Fruit fly (Drosophila melanogaster): ENCODE measurements around the gene Cyp4ac1.

Cyp4ac1 gene

DNA sequence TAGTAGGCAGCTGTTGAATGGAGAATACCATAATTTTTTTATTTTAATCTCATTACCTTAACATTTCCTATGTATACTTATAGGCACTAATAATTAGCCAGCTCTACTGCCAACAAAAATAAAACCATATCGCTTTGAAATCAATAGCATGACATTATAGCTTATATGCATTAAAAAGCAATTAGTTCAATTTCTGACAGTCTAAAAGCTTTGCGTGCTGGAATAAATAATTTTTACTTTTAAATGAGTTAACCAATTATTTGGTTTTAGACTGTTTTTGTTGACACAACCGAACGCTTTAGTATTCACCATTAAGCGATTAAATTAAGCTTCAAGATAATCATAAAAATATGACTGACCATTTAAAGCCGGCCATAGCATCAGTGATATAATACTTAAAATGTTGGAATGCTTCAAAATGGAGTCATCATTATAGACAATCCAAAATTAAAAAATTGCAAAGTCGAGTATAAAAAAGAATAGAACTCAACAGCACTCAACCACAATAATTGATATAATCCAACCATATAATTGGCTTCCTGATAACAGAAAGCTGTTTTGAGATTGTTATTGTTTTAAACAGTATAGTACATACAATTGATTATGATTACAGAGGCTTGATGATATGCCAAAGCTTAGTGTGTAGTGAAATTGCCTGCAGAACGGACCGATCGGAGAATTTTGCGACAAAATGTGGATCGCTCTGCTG lies at the start of gene Cyp4ac1:
Cyp4ac1 (plus strand) TSS at position 659 of the 709 bp plus-strand sequence.
- TF ChIP-seq CTCF (optimal IDR thresholded peaks at IDR 0.05) (no peak), CG8478 (optimal IDR thresholded peaks at IDR 0.05) (no peak)

DNA sequence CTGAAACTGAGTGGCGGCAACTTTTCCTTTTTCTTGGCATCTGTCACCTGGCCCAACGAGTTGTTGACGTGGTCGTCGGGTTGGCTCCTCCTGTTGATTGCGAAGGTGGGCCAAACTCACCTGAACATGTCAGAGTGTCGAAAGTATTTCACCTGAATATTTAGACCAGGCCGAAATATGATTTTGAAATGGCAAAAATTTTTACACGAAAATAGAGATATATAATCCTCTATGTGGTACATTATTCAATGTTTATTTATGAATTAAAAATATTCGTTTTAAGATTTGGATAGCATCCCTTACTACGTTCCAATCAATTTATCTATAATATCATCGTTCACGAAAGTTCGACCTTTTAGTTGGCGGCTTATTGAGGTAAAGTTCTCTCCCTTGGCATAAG lies 48.8 kb upstream of the Cyp4ac1 start, which contains the start of gene CG7742:
CG7742 (minus strand) TSS at position 101 of the 400 bp plus-strand sequence.
- TF ChIP-seq CG8478 (optimal IDR thresholded peaks at IDR 0.05) (no peak), CTCF (optimal IDR thresholded peaks at IDR 0.05) (no peak)

DNA sequence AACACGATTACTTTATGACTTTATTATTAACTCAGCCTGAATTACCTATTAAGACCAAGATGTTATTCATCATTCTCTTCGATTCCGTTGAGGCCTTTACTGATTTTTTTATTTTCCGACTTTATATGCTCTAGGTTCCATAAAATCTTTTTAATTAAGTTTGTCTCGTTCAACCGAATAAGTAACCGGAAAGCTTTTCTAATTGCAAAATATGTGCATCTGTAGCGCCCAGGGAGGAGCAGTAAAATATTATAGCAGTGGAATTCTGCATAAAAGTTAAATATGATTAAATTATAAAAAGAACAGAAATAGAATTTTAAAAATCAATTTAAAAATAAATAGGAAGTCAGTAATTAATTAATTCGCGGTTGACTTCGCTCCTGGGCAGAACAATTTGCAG lies 47.4 kb upstream of the Cyp4ac1 start, which contains the start of the genes CG14034 and TpnC25D:
CG14034 (minus strand) TSS at position 101 of the 400 bp plus-strand sequence.
TpnC25D (plus strand) TSS at position 260 of the 400 bp plus-strand sequence.
- no peak for TF ChIP-seq CTCF (optimal IDR thresholded peaks at IDR 0.05)
- no peak for TF ChIP-seq CG8478 (optimal IDR thresholded peaks at IDR 0.05)

DNA sequence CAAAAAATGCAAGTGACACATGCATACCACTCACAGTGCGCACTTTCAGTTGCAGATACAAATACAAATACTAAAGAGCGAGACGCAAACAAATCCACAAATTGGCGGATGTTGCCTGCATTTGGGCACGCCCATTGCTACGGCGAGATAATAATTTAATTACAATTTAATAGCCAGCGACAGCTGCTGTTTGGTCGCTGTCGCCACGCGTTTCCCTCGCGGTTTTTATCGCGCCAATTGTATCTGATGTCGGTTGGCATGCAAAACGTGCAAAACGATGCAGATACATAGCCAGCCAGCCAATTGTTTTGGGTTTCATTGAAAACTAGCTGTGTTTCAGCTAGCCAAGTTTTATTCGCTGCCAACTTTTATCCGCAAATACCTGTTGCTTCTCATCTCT lies 40.5 kb upstream of the Cyp4ac1 start:
- no peak for TF ChIP-seq CTCF (optimal IDR thresholded peaks at IDR 0.05)
- no peak for TF ChIP-seq CG8478 (optimal IDR thresholded peaks at IDR 0.05)

DNA sequence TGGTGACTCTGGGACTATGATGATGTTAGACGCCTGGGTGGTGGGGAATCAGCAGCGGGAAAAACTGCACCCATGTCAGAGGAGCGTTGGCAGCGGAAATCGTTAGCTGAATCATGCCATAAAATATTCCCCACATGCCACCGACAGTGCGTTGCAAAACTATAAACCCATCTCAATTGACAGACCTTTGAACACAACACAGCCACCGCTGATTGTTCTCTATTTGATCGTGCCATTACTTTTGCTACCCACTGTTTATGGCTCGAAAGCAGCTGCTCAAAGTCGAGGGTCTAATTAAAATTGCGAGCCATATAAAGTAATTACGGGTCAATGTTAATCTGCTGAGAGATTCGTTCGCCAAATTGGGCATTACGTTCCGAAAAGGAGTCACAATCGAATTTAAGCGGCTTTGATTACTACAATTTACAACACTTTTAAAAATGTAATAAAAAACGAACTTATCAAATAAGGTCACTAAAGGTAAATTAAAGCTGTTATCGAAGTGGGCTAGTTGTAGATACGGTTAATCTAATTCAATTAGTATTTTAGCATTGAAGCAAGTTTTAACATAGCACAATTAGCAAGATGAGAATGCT lies 39.0 kb upstream of the Cyp4ac1 start:
- TF ChIP-seq CTCF (optimal IDR thresholded peaks at IDR 0.05) (no peak), CG8478 (optimal IDR thresholded peaks at IDR 0.05) (no peak)

DNA sequence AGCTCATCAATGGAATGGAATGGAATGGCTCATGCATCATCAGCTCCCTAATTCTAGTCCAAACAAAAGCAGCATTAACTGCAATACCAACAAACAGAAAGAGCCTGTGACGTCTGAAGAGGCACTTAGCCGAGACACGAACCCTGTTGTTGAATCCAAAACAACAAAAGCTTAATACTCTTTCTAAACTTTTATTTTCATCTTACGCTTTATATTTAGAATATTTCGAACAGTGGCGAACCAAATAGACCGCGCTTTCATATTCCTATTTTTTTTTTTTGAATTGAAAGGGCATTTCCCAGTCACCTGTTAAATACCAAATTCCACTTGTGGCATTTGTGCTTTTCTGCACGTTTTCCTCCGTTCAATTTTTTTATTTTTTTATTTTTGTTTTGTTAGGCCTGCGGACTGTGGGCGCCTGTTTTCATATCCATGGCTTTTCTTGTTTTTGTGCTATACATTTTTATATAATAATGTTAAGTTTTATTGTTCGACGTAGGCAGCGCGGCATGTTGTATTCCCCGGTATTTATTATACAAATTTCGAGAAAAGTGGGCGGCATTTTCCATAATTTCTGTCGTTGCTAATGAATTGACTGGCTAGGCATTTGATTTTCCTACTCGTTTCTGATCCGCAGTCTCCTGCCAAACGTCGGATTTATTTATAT lies 38.1 kb upstream of the Cyp4ac1 start:
- TF ChIP-seq CTCF (optimal IDR thresholded peaks at IDR 0.05) (no peak), CG8478 (optimal IDR thresholded peaks at IDR 0.05) (no peak)

DNA sequence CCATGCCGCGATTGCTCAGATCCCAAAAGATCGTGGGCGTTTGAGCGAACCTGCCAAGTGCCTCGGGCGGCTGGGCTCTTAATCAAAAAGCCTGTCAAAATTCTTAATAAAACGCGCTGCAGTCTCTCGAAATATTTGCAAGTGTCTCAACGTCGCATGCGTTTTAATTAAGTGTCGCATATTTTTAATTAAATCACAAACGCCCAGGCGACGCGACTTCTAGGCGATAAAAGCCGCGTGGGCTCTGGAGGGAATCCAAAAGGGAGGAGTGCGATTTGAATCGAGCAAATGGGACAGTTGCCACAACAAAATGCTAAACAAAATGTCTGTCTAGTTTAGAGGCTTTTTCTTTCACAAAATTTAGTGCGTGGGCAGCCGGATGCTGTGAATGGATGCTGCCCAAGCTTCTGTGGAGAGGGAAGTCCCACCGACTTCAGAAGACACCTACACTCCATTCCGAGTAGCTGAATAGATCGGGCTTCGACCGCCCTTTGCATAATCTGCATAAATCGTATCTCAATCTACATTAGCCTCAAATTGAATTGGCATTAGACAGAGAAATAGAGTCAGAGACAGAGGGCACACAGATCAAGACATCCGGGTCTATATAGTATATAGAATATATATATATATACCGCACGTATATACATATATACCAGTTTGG lies 36.8 kb upstream of the Cyp4ac1 start:
- TF ChIP-seq CG8478 (optimal IDR thresholded peaks at IDR 0.05): no peak
- no peak for TF ChIP-seq CTCF (optimal IDR thresholded peaks at IDR 0.05)

DNA sequence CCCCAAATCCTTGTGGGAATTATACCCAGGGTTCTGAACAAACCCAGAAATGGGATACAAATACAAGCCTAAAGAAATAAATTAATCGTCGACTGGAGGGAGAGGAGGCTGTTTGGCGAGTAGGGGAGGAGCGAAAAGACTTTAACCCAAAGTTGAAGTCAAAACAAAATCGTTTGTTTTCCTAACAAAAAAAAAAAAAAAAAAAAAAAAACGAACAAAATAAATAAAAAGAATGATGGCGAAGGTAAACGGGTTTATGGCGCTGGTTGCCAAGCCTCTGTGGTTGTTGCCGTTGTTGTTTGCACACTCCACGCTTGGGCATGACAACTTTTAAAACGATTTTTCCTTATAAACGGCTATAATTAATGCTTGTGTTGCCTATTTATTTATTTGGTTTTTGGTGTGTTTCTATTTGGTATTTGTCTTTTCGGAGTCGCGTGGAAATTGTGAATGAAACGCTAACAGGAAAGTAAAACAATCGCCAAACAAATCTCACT lies 35.2 kb upstream of the Cyp4ac1 start:
- TF ChIP-seq CTCF (optimal IDR thresholded peaks at IDR 0.05) (no peak), CG8478 (optimal IDR thresholded peaks at IDR 0.05) (no peak)

DNA sequence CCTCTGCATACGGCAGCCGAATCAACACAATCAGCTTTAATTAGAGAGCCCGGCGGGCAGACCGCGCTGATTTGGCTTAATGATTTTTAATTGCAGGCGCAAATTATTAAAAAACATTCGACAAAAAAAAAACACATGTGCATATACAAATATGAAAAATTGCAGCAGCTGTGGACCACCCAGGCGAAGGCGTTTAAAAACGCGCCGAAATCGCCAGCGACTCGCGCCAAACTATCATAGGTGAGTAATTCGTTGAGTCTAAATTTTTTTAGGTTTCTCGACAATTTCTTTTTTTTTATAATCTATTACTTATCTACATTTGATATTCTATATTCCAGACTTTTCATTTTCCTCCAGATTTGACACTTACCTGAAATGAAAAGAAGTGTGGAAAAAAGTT lies 34.6 kb upstream of the Cyp4ac1 start:
- TF ChIP-seq CTCF (optimal IDR thresholded peaks at IDR 0.05): no peak
- TF ChIP-seq CG8478 (optimal IDR thresholded peaks at IDR 0.05): no peak

DNA sequence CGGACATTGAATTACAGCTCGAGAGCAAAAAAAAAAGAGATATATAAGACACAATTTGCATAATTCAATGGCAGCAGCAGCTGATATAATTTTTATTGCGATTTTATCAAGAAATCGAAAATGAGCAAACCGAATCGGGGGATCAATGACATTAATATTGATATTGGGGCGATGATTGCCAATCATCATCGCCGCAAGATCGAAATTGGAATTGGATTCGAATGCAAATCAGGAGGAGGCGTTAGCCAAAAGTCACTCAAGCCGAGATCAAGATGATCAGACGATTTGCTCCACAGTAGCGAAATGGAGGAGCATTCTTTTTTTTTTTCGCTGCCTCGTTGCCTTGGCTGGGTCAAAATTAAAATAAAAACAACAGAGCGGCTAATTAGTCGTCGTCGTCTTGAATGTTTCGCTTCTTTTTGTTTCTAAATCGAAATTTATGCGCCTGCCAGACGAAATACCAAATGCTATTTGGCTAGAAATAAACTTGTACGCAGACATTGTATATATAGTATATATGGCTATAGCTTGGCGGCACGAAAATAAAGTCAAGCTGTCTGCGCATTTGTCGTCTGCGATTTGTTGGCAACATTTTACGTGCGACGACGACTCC lies 34.0 kb upstream of the Cyp4ac1 start:
- TF ChIP-seq CTCF (optimal IDR thresholded peaks at IDR 0.05): no peak
- no peak for TF ChIP-seq CG8478 (optimal IDR thresholded peaks at IDR 0.05)

DNA sequence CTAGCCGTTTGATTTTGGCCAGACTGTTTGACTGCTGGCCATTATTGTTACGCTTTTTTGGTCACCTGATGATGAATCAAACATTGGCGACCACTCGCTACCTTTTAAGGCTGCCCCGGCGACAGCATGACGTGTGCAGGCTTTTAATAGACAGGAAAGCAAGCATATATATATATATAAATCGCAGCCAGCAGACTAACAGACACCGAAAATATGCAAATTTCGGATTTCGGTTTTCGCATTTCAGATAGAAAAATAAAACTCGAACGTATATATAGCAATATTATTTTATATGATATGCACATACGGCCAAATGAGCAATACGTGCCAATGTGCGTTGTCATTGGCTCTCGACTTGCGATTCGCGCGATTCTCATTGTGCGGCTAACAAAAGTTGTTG lies 33.0 kb upstream of the Cyp4ac1 start:
- TF ChIP-seq CG8478 (optimal IDR thresholded peaks at IDR 0.05) (no peak), CTCF (optimal IDR thresholded peaks at IDR 0.05) (no peak)

DNA sequence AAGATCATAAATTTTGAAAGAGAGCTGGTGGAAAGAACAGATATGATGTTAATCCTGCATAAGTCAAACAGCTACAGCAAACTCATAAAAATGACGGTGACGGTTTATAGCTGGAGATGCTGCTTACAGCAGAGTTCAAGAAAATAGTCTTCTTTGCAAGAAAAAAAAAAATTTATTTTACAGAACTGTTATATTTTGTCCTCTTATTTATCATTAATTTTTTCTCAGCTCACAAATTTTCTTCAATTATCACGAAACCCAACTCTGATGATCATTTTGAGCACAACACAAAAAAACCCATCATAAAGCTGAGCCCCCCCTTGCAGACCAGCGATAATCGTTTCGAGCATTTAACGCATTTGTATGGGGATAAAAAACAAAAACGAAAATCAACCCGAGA lies 32.4 kb upstream of the Cyp4ac1 start:
- TF ChIP-seq CG8478 (optimal IDR thresholded peaks at IDR 0.05) (no peak), CTCF (optimal IDR thresholded peaks at IDR 0.05) (no peak)

DNA sequence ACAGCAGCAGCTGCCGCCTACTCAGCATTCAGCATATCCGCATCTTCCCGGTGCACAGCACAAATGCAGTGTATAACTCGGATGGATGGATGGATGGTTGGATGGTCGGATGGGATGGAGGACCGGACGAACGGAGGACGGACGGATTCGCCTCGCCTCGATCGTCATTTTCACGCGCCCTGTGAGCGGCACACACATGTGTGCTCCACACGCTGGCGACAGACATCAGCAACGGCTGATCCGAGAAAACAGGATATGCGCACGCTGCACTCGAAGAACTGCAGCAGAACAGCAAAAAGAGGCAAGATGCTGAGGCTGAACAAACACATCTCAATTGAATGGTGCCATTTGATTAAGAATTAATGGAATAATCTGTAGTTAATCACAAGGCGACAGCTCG lies 31.6 kb upstream of the Cyp4ac1 start:
- TF ChIP-seq CG8478 (optimal IDR thresholded peaks at IDR 0.05): no peak
- no peak for TF ChIP-seq CTCF (optimal IDR thresholded peaks at IDR 0.05)

DNA sequence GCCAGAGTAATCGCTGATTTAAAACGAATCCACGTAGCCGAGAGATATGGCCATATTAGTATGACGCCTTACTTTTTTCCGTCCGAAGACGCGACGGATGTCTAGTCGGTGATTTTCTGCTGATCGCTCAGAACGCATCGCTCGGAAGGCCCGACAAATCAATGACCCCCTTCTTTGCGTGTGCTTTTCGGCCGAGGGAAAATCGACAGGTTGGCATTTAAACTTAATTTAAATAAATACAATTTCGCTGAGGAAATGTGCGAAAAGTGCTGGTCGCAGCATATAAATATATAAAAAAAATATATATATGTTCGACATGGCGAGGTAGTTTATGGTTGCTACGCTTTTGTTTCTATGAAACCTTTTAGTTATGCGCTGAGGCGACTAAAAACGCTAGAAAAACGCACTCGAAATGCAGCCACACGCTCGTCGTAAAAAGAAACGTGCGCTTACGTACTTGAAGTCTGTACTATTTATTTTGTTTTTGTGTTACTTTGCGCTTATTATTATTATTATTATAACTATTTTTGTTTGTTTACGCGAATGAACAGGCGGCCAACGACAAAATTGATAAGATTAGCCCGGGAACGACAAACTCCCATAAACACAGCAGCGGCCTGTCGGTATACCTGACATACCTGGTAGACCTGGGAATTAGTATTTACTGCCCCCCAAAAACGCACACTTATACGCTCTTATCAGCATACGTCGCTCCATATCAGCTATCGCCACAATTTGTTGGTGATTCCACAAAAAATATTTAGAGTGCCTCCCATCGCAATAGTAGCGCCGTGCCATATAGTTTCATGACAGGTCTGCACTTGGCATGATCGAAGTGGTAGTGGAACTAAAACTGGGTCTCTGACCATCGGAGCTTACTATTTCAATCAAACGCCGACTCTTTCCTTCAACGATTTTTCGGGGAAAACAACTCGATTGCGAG lies 30.6 kb upstream of the Cyp4ac1 start:
- no peak for TF ChIP-seq CTCF (optimal IDR thresholded peaks at IDR 0.05)
- TF ChIP-seq CG8478 (optimal IDR thresholded peaks at IDR 0.05): no peak
